Worm (Caenorhabditis elegans) whole organism, L1 larva: ENCODE data around the gene F16G10.7.
A peak's percentile ranks its signal among the peaks of the same experiment; 100 is the strongest.

ENCODE experiments used
- C04F5.9 ChIP-seq: sonication (generic microtip); optimal IDR thresholded peaks from 2 replicates; lab custom pipeline; 2016; ENCODE audit warnings: missing genetic modification characterization, missing compliant biosample characterization
- aly-2 ChIP-seq: fragments of 150-350 bp; optimal IDR thresholded peaks from 2 replicates; lab custom pipeline; 2014; ENCODE audit warnings: missing biosample characterization, missing genetic modification characterization
- ama-1 ChIP-seq: fragments of 150-350 bp; optimal IDR thresholded peaks from 2 replicates; lab custom pipeline; 2014
- blmp-1 ChIP-seq: fragments of 150-350 bp; optimal IDR thresholded peaks from 2 replicates; lab custom pipeline; 2014; ENCODE audit warnings: missing biosample characterization, missing genetic modification characterization
- ceh-63 ChIP-seq: fragments of 200-800 bp; sonication (Bioruptor generic); optimal IDR thresholded peaks from 2 replicates; lab custom pipeline; 2018; ENCODE audit warnings: mild to moderate bottlenecking, missing genetic modification characterization, missing compliant biosample characterization
- ceh-8 ChIP-seq: fragments of 200-800 bp; sonication (Bioruptor generic); optimal IDR thresholded peaks from 2 replicates; lab custom pipeline; 2018; ENCODE audit warnings: mild to moderate bottlenecking, missing genetic modification characterization, moderate library complexity, missing compliant biosample characterization
- ceh-82 ChIP-seq, 3 experiments: fragments of 150-350 bp in 1 of 3; sonication (generic microtip) in 2 of 3; optimal IDR thresholded peaks; 2 replicates each; lab custom pipeline; 2014 to 2017; ENCODE audit warnings: missing biosample characterization in 3 of 3, missing genetic modification characterization in 3 of 3
- ceh-88 ChIP-seq: fragments of 200-800 bp; sonication (Bioruptor generic); IDR thresholded peaks from 2 replicates; pipeline ENCODE4 v1.3.6; 2022; ENCODE audit warnings: missing genetic modification characterization, missing compliant biosample characterization
- ceh-90 ChIP-seq: sonication (generic microtip); optimal IDR thresholded peaks from 2 replicates; lab custom pipeline; 2016; ENCODE audit warnings: missing genetic modification characterization, missing compliant biosample characterization
- dpl-1 ChIP-seq, 3 experiments: fragments of 150-350 bp in 2 of 3; sonication (generic microtip) in 1 of 3; optimal IDR thresholded peaks; 2 replicates each; lab custom pipeline; 2014 to 2017; ENCODE audit warnings: missing biosample characterization in 3 of 3, missing genetic modification characterization in 3 of 3, missing genetic modification reagents in 3 of 3
- efl-1 ChIP-seq, 4 experiments: fragments of 150-350 bp; optimal IDR thresholded peaks in 3 of 4; peaks in 1 of 4; 1 replicate in 1 of 4; 2 replicates in 3 of 4; lab custom pipeline; 2014; ENCODE audit warnings: missing biosample characterization in 2 of 4, missing genetic modification characterization in 2 of 4, missing genetic modification reagents in 2 of 4
- egl-13 ChIP-seq: sonication (generic microtip); optimal IDR thresholded peaks from 2 replicates; lab custom pipeline; 2016; ENCODE audit warnings: missing genotype, missing genetic modification reagents, missing genetic modification characterization, missing compliant biosample characterization
- elt-2 ChIP-seq: sonication (generic microtip); optimal IDR thresholded peaks from 2 replicates; lab custom pipeline; 2016; ENCODE audit warnings: missing genetic modification characterization, mild to moderate bottlenecking, inconsistent platforms, missing compliant biosample characterization, missing genetic modification reagents
- fkh-10 ChIP-seq: sonication (generic microtip); optimal IDR thresholded peaks from 2 replicates; lab custom pipeline; 2017; ENCODE audit warnings: missing biosample characterization, missing genetic modification reagents, missing genetic modification characterization
- fkh-4 ChIP-seq: sonication (generic microtip); optimal IDR thresholded peaks from 2 replicates; lab custom pipeline; 2016; ENCODE audit warnings: missing compliant biosample characterization, missing genetic modification characterization, borderline replicate concordance
- irx-1 ChIP-seq: sonication (generic microtip); optimal IDR thresholded peaks from 2 replicates; lab custom pipeline; 2016; ENCODE audit warnings: missing genetic modification characterization, missing compliant biosample characterization
- jun-1 ChIP-seq: fragments of 150-350 bp; optimal IDR thresholded peaks from 2 replicates; lab custom pipeline; 2014; ENCODE audit warnings: missing biosample characterization, missing genetic modification reagents, missing genetic modification characterization
- lin-35 ChIP-seq, 2 experiments: fragments of 150-350 bp; optimal IDR thresholded peaks; 2 replicates each; lab custom pipeline; 2014; ENCODE audit warnings: missing biosample characterization in 2 of 2, missing genetic modification characterization in 2 of 2, missing genetic modification reagents in 2 of 2
- lin-39 ChIP-seq: fragments of 150-350 bp; optimal IDR thresholded peaks from 2 replicates; lab custom pipeline; 2014; ENCODE audit warnings: missing biosample characterization, missing genetic modification reagents, missing genetic modification characterization
- lir-3 ChIP-seq: sonication (generic microtip); optimal IDR thresholded peaks from 2 replicates; lab custom pipeline; 2016; ENCODE audit warnings: mild to moderate bottlenecking, missing genetic modification characterization, moderate library complexity, missing compliant biosample characterization; ENCODE audit not compliant: poor library complexity
- lsy-2 ChIP-seq, 2 experiments: fragments of 150-350 bp; optimal IDR thresholded peaks; 2 replicates each; lab custom pipeline; 2014; ENCODE audit warnings: missing biosample characterization in 2 of 2, missing genetic modification characterization in 2 of 2
- mab-9 ChIP-seq: fragments of 200-800 bp; sonication (Bioruptor generic); IDR thresholded peaks from 2 replicates; pipeline ENCODE4 v1.3.6; 2022; ENCODE audit warnings: missing genetic modification reagents, missing genetic modification characterization, missing compliant biosample characterization
- mep-1 ChIP-seq: fragments of 150-350 bp; optimal IDR thresholded peaks from 2 replicates; lab custom pipeline; 2014; ENCODE audit warnings: missing biosample characterization, missing genetic modification characterization
- nhr-11 ChIP-seq: fragments of 150-350 bp; optimal IDR thresholded peaks from 2 replicates; lab custom pipeline; 2014; ENCODE audit warnings: missing biosample characterization, missing genetic modification characterization
- nhr-12 ChIP-seq: sonication (generic microtip); optimal IDR thresholded peaks from 2 replicates; lab custom pipeline; 2017; ENCODE audit warnings: missing biosample characterization, missing genetic modification characterization
- nhr-19 ChIP-seq: fragments of 200-800 bp; sonication (Bioruptor generic); conservative IDR thresholded peaks from 2 replicates; pipeline ENCODE4 v1.3.6; 2022; ENCODE audit warnings: missing genetic modification characterization, missing compliant biosample characterization
- nhr-20 ChIP-seq: sonication (generic microtip); optimal IDR thresholded peaks from 2 replicates; lab custom pipeline; 2016; ENCODE audit warnings: mild to moderate bottlenecking, missing genetic modification characterization, missing compliant biosample characterization
- nhr-28 ChIP-seq: fragments of 150-350 bp; optimal IDR thresholded peaks from 2 replicates; lab custom pipeline; 2014; ENCODE audit warnings: missing biosample characterization, missing genetic modification characterization
- nhr-47 ChIP-seq: sonication (generic microtip); optimal IDR thresholded peaks from 2 replicates; lab custom pipeline; 2016; ENCODE audit warnings: mild to moderate bottlenecking, missing genetic modification characterization, moderate library complexity, missing compliant biosample characterization
- nhr-71 ChIP-seq: sonication (generic microtip); optimal IDR thresholded peaks from 2 replicates; lab custom pipeline; 2016; ENCODE audit warnings: mild to moderate bottlenecking, missing genetic modification characterization, moderate library complexity, missing compliant biosample characterization
- nhr-77 ChIP-seq: fragments of 150-350 bp; optimal IDR thresholded peaks from 2 replicates; lab custom pipeline; 2014; ENCODE audit warnings: missing biosample characterization, missing genetic modification characterization
- nhr-85 ChIP-seq: sonication (generic microtip); peaks from one replicate; lab custom pipeline; 2016; ENCODE audit warnings: missing genetic modification characterization, inconsistent platforms, missing compliant biosample characterization
- nhr-90 ChIP-seq: sonication (generic microtip); optimal IDR thresholded peaks from 2 replicates; lab custom pipeline; 2016; ENCODE audit warnings: mild to moderate bottlenecking, missing genetic modification characterization, missing compliant biosample characterization; ENCODE audit not compliant: poor library complexity
- snpc-4 ChIP-seq: fragments of 150-350 bp; optimal IDR thresholded peaks from 2 replicates; lab custom pipeline; 2014; ENCODE audit warnings: missing biosample characterization, missing genetic modification characterization
- sptf-1 ChIP-seq: fragments of 150-350 bp; optimal IDR thresholded peaks from 2 replicates; lab custom pipeline; 2014; ENCODE audit warnings: missing biosample characterization, missing genetic modification characterization
- swsn-7 ChIP-seq: sonication (generic microtip); optimal IDR thresholded peaks from 2 replicates; lab custom pipeline; 2016; ENCODE audit warnings: missing genetic modification characterization, missing compliant biosample characterization
- tbx-2 ChIP-seq: sonication (generic microtip); optimal IDR thresholded peaks from 2 replicates; lab custom pipeline; 2016; ENCODE audit warnings: missing genetic modification characterization, missing compliant biosample characterization
- unc-130 ChIP-seq: fragments of 150-350 bp; optimal IDR thresholded peaks from 2 replicates; lab custom pipeline; 2017; ENCODE audit warnings: missing biosample characterization, missing genetic modification characterization, inconsistent platforms
- unc-30 ChIP-seq: sonication (generic microtip); optimal IDR thresholded peaks from 2 replicates; lab custom pipeline; 2017; ENCODE audit warnings: missing biosample characterization, missing genetic modification characterization
- unc-62 ChIP-seq: fragments of 150-350 bp; optimal IDR thresholded peaks from 2 replicates; lab custom pipeline; 2014; ENCODE audit warnings: missing biosample characterization, missing genetic modification reagents, missing genetic modification characterization
- unc-98 ChIP-seq: fragments of 200-800 bp; sonication (Bioruptor generic); IDR thresholded peaks from 2 replicates; pipeline ENCODE4 v1.3.6; 2022; ENCODE audit warnings: missing genetic modification characterization, missing compliant biosample characterization
- zip-4 ChIP-seq: fragments of 200-800 bp; sonication (Bioruptor generic); optimal IDR thresholded peaks from 2 replicates; lab custom pipeline; 2018; ENCODE audit warnings: mild to moderate bottlenecking, missing genetic modification characterization, moderate library complexity, missing compliant biosample characterization
- ztf-4 ChIP-seq: fragments of 150-350 bp; optimal IDR thresholded peaks from 2 replicates; lab custom pipeline; 2014; ENCODE audit warnings: missing biosample characterization, missing genetic modification characterization

Gene F16G10.7

DNA sequence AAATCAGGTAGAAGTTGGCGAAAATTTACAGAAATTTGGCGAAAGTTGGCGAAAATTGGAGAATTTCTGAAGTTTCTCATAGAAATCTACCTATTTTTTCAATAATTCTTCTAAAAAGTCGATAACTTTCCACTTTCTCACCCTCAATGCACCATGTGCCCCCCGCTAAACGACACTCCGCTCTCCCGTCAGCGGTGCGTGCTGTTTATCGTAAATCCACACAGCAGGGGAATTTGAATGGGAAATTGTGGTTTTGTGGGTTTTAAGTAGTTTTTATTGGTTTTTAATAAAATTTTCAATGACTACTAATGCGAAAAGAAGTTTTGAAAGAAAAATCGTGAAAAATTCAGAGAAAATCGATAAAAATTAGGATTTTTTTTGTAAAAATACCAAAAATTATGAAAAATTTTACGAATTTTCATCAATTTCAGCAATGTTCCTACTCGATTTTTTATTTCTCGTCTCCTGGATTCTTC, 38.0 kb downstream of the F16G10.7 start, which contains the start of gene F43C11.6 (continued):
- peak in 2 of 3 experiments; percentile 8 to 54 for TF ChIP-seq ceh-82 (tag; optimal IDR thresholded peaks at IDR 0.05; lab: Kevin White, UChicago)
- no peak for TF ChIP-seq egl-13 (tag; lab: Kevin White, UChicago)
- no peak for TF ChIP-seq snpc-4
- no peak for TF ChIP-seq ceh-8
- TF ChIP-seq lin-39 (tag; lab: Kevin White, UChicago) = no peak
- TF ChIP-seq swsn-7 (tag; lab: Kevin White, UChicago) = peak; percentile 7
- TF ChIP-seq nhr-12 (tag; lab: Kevin White, UChicago) = no peak
- no peak for TF ChIP-seq irx-1 (tag; lab: Kevin White, UChicago)
- TF ChIP-seq ceh-63 = no peak
- TF ChIP-seq nhr-19 (GFP tag; lab: Robert Waterston, UW) = no peak
- no peak for TF ChIP-seq ztf-4 (tag; lab: Kevin White, UChicago)
- no peak for TF ChIP-seq mab-9 (GFP tag; lab: Robert Waterston, UW)
- no peak for TF ChIP-seq nhr-28 (tag; lab: Kevin White, UChicago)
- TF ChIP-seq ceh-88 (GFP tag; lab: Robert Waterston, UW) = no peak
- TF ChIP-seq C04F5.9 (tag; lab: Kevin White, UChicago) = no peak
- no peak for TF ChIP-seq unc-130 (tag; lab: Kevin White, UChicago)
- no peak for TF ChIP-seq ceh-90 (tag; lab: Kevin White, UChicago)
- no peak for TF ChIP-seq nhr-71 (tag; lab: Kevin White, UChicago)
- peak; percentile 35 to 76 (median 37) for TF ChIP-seq dpl-1 (GFP tag; optimal IDR thresholded peaks at IDR 0.05; lab: Kevin White, UChicago)
- no peak for TF ChIP-seq unc-98 (GFP tag; lab: Robert Waterston, UW)
- TF ChIP-seq nhr-85 (tag; lab: Kevin White, UChicago) = no peak
- no peak for TF ChIP-seq aly-2 (tag; lab: Kevin White, UChicago)
- no peak for TF ChIP-seq unc-62 (GFP tag; lab: Kevin White, UChicago)
- TF ChIP-seq lir-3 = no peak
- TF ChIP-seq mep-1 = no peak
- TF ChIP-seq lin-35 (GFP tag; optimal IDR thresholded peaks at IDR 0.05; lab: Kevin White, UChicago) = peak; percentile 49 to 77
- TF ChIP-seq ama-1 (lab: Kevin White, UChicago) = no peak
- peak; percentile 55 to 63 for TF ChIP-seq efl-1 (optimal IDR thresholded peaks at IDR 0.05; lab: Kevin White, UChicago)
- peak; percentile 58 to 95 for TF ChIP-seq efl-1 (GFP tag; optimal IDR thresholded peaks at IDR 0.05 in 1 of 2; lab: Kevin White, UChicago)
- no peak for TF ChIP-seq fkh-10 (GFP tag; lab: Kevin White, UChicago)
- TF ChIP-seq blmp-1 (tag; lab: Kevin White, UChicago) = no peak
- TF ChIP-seq elt-2 (tag; lab: Kevin White, UChicago) = no peak
- TF ChIP-seq, all 84 proteins: peak for 15

ce11 chrII:2341515-2341914, 38.6 kb downstream of the F16G10.7 start, which contains the start of gene enri-1:
Gene enri-1 (minus strand): TSS chrII:2341615.
- TF ChIP-seq unc-30 (tag; lab: Kevin White, UChicago) (no peak), blmp-1 (tag; lab: Kevin White, UChicago) (no peak), nhr-77 (no peak), nhr-47 (tag; lab: Kevin White, UChicago) (no peak), nhr-90 (no peak), lsy-2 (tag; optimal IDR thresholded peaks at IDR 0.05; lab: Kevin White, UChicago) (no peak), tbx-2 (tag; lab: Kevin White, UChicago) (no peak), sptf-1 (tag; lab: Kevin White, UChicago) (no peak), ceh-82 (tag; optimal IDR thresholded peaks at IDR 0.05; lab: Kevin White, UChicago) (no peak), jun-1 (tag; lab: Kevin White, UChicago) (no peak), ceh-90 (tag; lab: Kevin White, UChicago) (no peak), lin-39 (tag; lab: Kevin White, UChicago) (no peak), nhr-12 (tag; lab: Kevin White, UChicago) (no peak), nhr-11 (tag; lab: Kevin White, UChicago) (no peak), fkh-4 (tag; lab: Kevin White, UChicago) (no peak), nhr-20 (tag; lab: Kevin White, UChicago) (no peak), nhr-85 (tag; lab: Kevin White, UChicago) (no peak), zip-4 (GFP tag; lab: Kevin White, UChicago) (no peak), aly-2 (tag; lab: Kevin White, UChicago) (no peak)
